Worm (Caenorhabditis elegans) whole organism, late embryonic: ENCODE data around the gene ttm-1.
A peak's percentile ranks its signal among the peaks of the same experiment; 100 is the strongest.

Experiments used
- dmd-4 ChIP-seq: sonication (generic microtip); optimal IDR thresholded peaks from 2 replicates; lab custom pipeline; 2016; ENCODE audit warnings: borderline replicate concordance, missing genetic modification characterization, missing compliant biosample characterization
- tbx-2 ChIP-seq: sonication (generic microtip); optimal IDR thresholded peaks from 2 replicates; lab custom pipeline; 2016; ENCODE audit warnings: missing genetic modification characterization, missing compliant biosample characterization
- unc-55 ChIP-seq: sonication (generic microtip); optimal IDR thresholded peaks from 2 replicates; lab custom pipeline; 2017; ENCODE audit warnings: missing biosample characterization, missing genetic modification reagents, missing genetic modification characterization

ttm-1 gene

ce11 chrIII:12904052-12904451 lies 62.7 kb downstream of the ttm-1 start:
- TF ChIP-seq tbx-2 (tag; lab: Kevin White, UChicago) (no peak), dmd-4 (no peak), unc-55 (peak; percentile 77)
